In the genomic region with DNA sequence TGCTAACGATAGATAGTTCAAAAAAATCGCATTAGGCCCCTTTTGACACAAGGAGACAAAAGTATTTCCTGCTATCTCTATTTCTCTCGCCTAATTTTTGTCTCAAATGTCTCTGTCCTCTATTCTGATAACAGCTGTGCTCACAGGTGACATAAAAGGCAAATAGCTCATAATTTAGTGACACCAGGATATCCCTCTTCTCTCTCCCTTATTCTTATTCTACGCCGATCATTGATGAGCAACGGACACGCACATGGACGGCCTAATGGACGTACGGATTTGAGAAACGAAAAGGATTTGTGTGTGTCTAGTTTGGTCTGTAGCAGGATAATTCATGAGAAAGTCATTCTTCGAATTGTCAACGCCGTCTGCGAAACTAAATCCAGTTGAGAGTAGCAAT, we compare ENCODE assay signal across 4 worm cellular contexts.
A peak's percentile ranks its signal among the peaks of the same experiment; 100 is the strongest.
TF ChIP-seq lines count a peak whose summit lies in the region.

No protein-coding gene starts in this region.

TF ChIP-seq in whole organism, L1 larva, 84 proteins besides CTCF, POLR2A, EP300 and RAD21:
- TF ChIP-seq egl-13 (tag; optimal IDR thresholded peaks at IDR 0.05; lab: Kevin White, UChicago): peak; percentile 19
- TF ChIP-seq unc-86 (tag; optimal IDR thresholded peaks at IDR 0.05; lab: Kevin White, UChicago): peak; percentile 36
- no peak for TF ChIP-seq unc-62 (GFP tag; optimal IDR thresholded peaks at IDR 0.05; lab: Kevin White, UChicago)
- TF ChIP-seq dsc-1 (tag; optimal IDR thresholded peaks at IDR 0.05; lab: Kevin White, UChicago): peak; percentile 41
- TF ChIP-seq efl-1 (optimal IDR thresholded peaks at IDR 0.05; lab: Kevin White, UChicago): no peak
- peak in 1 of 2 experiments; percentile 88 for TF ChIP-seq efl-1 (GFP tag; optimal IDR thresholded peaks at IDR 0.05 in 1 of 2; lab: Kevin White, UChicago)
- TF ChIP-seq tbx-2 (tag; optimal IDR thresholded peaks at IDR 0.05; lab: Kevin White, UChicago): peak; percentile 29
- TF ChIP-seq unc-30 (tag; optimal IDR thresholded peaks at IDR 0.05; lab: Kevin White, UChicago): no peak
- TF ChIP-seq ztf-11 (tag; optimal IDR thresholded peaks at IDR 0.05; lab: Kevin White, UChicago): peak in 1 of 2 experiments; percentile 50
- no peak for TF ChIP-seq mab-9 (GFP tag; IDR thresholded peaks at IDR 0.05; lab: Robert Waterston, UW)
- TF ChIP-seq ceh-90 (tag; optimal IDR thresholded peaks at IDR 0.05; lab: Kevin White, UChicago): no peak

TF ChIP-seq in whole organism, late embryonic, 69 proteins besides CTCF, POLR2A, EP300 and RAD21:
- TF ChIP-seq unc-55 (GFP tag; optimal IDR thresholded peaks at IDR 0.05; lab: Kevin White, UChicago): peak; percentile 26
- no peak for TF ChIP-seq K02D7.2 (tag; optimal IDR thresholded peaks at IDR 0.05; lab: Kevin White, UChicago)

TF ChIP-seq in whole organism, mixed stage, embryonic, 35 proteins besides CTCF, POLR2A, EP300 and RAD21:
- no peak for TF ChIP-seq bed-3 (GFP tag; optimal IDR thresholded peaks at IDR 0.05; lab: Kevin White, UChicago)
- no peak for TF ChIP-seq unc-39 (tag; optimal IDR thresholded peaks at IDR 0.05; lab: Kevin White, UChicago)
- peak; percentile 10 for TF ChIP-seq mls-2 (tag; optimal IDR thresholded peaks at IDR 0.05; lab: Kevin White, UChicago)
- TF ChIP-seq pha-4 (tag; optimal IDR thresholded peaks at IDR 0.05; lab: Kevin White, UChicago): no peak
- no peak for TF ChIP-seq mab-5 (tag; optimal IDR thresholded peaks at IDR 0.05; lab: Kevin White, UChicago)
- no peak for TF ChIP-seq nhr-76 (tag; optimal IDR thresholded peaks at IDR 0.05; lab: Kevin White, UChicago)
- no peak for TF ChIP-seq drap-1 (GFP tag; optimal IDR thresholded peaks at IDR 0.05; lab: Kevin White, UChicago)
- no peak for TF ChIP-seq ham-2 (GFP tag; optimal IDR thresholded peaks at IDR 0.05; lab: Kevin White, UChicago)
- TF ChIP-seq mep-1 (tag; optimal IDR thresholded peaks at IDR 0.05; lab: Kevin White, UChicago): no peak
- peak; percentile 40 for TF ChIP-seq ces-1 (GFP tag; optimal IDR thresholded peaks at IDR 0.05; lab: Kevin White, UChicago)
- TF ChIP-seq hlh-1 (tag; optimal IDR thresholded peaks at IDR 0.05; lab: Kevin White, UChicago): peak; percentile 33
- no peak for TF ChIP-seq flh-1 (GFP tag; optimal IDR thresholded peaks at IDR 0.05; lab: Kevin White, UChicago)
- TF ChIP-seq unc-62 (GFP tag; optimal IDR thresholded peaks at IDR 0.05; lab: Kevin White, UChicago): peak; percentile 32
- peak; percentile 85 for TF ChIP-seq lin-32 (GFP tag; optimal IDR thresholded peaks at IDR 0.05; lab: Kevin White, UChicago)
- TF ChIP-seq nhr-237 (tag; optimal IDR thresholded peaks at IDR 0.05; lab: Kevin White, UChicago): no peak
- no peak for TF ChIP-seq unc-120 (tag; optimal IDR thresholded peaks at IDR 0.05; lab: Kevin White, UChicago; ENCODE audit: poor library complexity, severe bottlenecking)
- TF ChIP-seq cnd-1 (tag; optimal IDR thresholded peaks at IDR 0.05; lab: Kevin White, UChicago): no peak
- TF ChIP-seq lsy-2 (tag; optimal IDR thresholded peaks at IDR 0.05; lab: Kevin White, UChicago): no peak
- TF ChIP-seq elt-3 (tag; optimal IDR thresholded peaks at IDR 0.05; lab: Kevin White, UChicago): no peak
- TF ChIP-seq M03D4.4 (tag; optimal IDR thresholded peaks at IDR 0.05; lab: Kevin White, UChicago): no peak
- TF ChIP-seq sem-2 (GFP tag; optimal IDR thresholded peaks at IDR 0.05; lab: Kevin White, UChicago): no peak
- no peak for TF ChIP-seq elt-1 (tag; optimal IDR thresholded peaks at IDR 0.05; lab: Kevin White, UChicago; ENCODE audit: borderline replicate concordance, insufficient read depth)

TF ChIP-seq in whole organism, young adult, 124 proteins besides CTCF, POLR2A, EP300 and RAD21:
- TF ChIP-seq F57C9.4 (tag; optimal IDR thresholded peaks at IDR 0.05; lab: Kevin White, UChicago): no peak
- no peak for TF ChIP-seq die-1 (tag; optimal IDR thresholded peaks at IDR 0.05; lab: Kevin White, UChicago)
- peak; percentile 2 for TF ChIP-seq nhr-80 (tag; optimal IDR thresholded peaks at IDR 0.05; lab: Kevin White, UChicago)
TF ChIP-seq in whole organism, young adult: peak in this region for 1.
